Fruit fly (Drosophila melanogaster): ENCODE measurements around the gene CG42834.

DNA sequence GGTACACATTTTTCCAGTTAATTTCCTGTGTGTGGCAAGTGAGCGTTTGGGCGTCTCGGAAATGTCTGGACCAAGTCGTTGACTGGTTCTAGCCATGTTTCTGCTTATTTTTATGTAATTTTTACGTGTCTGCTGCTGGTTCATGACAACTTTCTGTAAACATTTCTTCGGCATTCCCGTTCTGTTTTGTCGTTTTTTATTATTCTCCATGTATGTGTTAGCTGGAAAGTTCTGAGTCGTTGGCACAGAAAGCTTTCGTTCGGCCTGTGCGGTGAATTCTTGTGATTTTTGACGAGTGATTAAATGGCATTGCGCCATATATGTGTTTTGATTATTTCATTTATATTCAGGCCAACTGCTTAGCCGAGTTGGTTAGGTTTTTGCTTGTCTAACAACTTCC is 7.7 kb downstream of the CG42834 start:
- TF ChIP-seq jing (GFP tag; optimal IDR thresholded peaks at IDR 0.05) (no peak), CG17328 (GFP tag; IDR thresholded peaks at IDR 0.05) (no peak), insv (GFP tag; optimal IDR thresholded peaks at IDR 0.05) (no peak), CG10147 (GFP tag; optimal IDR thresholded peaks at IDR 0.05) (no peak), lov (optimal IDR thresholded peaks at IDR 0.05) (no peak), lov (GFP tag; IDR thresholded peaks at IDR 0.05) (no peak), CG8281 (tag; optimal IDR thresholded peaks at IDR 0.05) (no peak), Mad (GFP tag; optimal IDR thresholded peaks at IDR 0.05) (no peak)
